Worm (Caenorhabditis elegans) whole organism, L4 larva: ENCODE measurements around the gene srw-60.

Source experiments
- D1046.2 ChIP-seq: fragments of 200-800 bp; sonication (Bioruptor generic); IDR thresholded peaks from 2 replicates; pipeline ENCODE4 v1.3.6; 2022; ENCODE audit warnings: missing genetic modification characterization, missing compliant biosample characterization
- F26F4.8 ChIP-seq: fragments of 200-800 bp; sonication (Bioruptor generic); conservative IDR thresholded peaks from 2 replicates; pipeline ENCODE4 v1.3.6; 2022; ENCODE audit warnings: missing genetic modification characterization, missing compliant biosample characterization
- F37D6.2 ChIP-seq: sonication (generic microtip); optimal IDR thresholded peaks from 2 replicates; lab custom pipeline; 2016; ENCODE audit warnings: mild to moderate bottlenecking, missing genetic modification characterization, missing compliant biosample characterization
- F44E2.7 ChIP-seq: fragments of 200-800 bp; sonication (Bioruptor generic); IDR thresholded peaks from 2 replicates; pipeline ENCODE4 v2.1.2; 2022; ENCODE audit warnings: missing genetic modification characterization, missing compliant biosample characterization
- T26A8.4 ChIP-seq: fragments of 200-800 bp; sonication (Bioruptor generic); IDR thresholded peaks from 2 replicates; pipeline ENCODE4 v1.3.6; 2022; ENCODE audit warnings: missing genetic modification characterization, missing compliant biosample characterization
- Y75B8A.6 ChIP-seq: fragments of 200-800 bp; sonication (Bioruptor generic); IDR thresholded peaks from 2 replicates; pipeline ENCODE4 v1.3.6; 2022; ENCODE audit warnings: missing genetic modification reagents, missing genetic modification characterization, missing compliant biosample characterization
- ZK546.5 ChIP-seq, 2 experiments: sonication (generic microtip); optimal IDR thresholded peaks; 2 replicates each; lab custom pipeline; 2017; ENCODE audit warnings: missing biosample characterization in 2 of 2, missing genetic modification characterization in 2 of 2
- aha-1 ChIP-seq: fragments of 150-350 bp; peaks from one replicate; lab custom pipeline; 2014; ENCODE audit warnings: missing biosample characterization, missing genetic modification characterization
- aly-2 ChIP-seq: sonication (generic microtip); optimal IDR thresholded peaks from 2 replicates; lab custom pipeline; 2018; ENCODE audit warnings: missing biosample characterization, missing genetic modification characterization
- ama-1 ChIP-seq: fragments of 150-350 bp; optimal IDR thresholded peaks from 2 replicates; lab custom pipeline; 2014; ENCODE audit warnings: inconsistent platforms, mixed read lengths
- attf-4 ChIP-seq: sonication (generic microtip); optimal IDR thresholded peaks from 3 replicates; lab custom pipeline; 2017; ENCODE audit warnings: missing biosample characterization, missing genetic modification characterization
- ceh-20 ChIP-seq: fragments of 200-800 bp; sonication (Bioruptor generic); IDR thresholded peaks from 2 replicates; pipeline ENCODE4 v1.3.6; 2022; ENCODE audit warnings: missing genetic modification reagents, missing genetic modification characterization, missing compliant biosample characterization
- ceh-32 ChIP-seq: sonication (generic microtip); optimal IDR thresholded peaks from 2 replicates; lab custom pipeline; 2016; ENCODE audit warnings: mild to moderate bottlenecking, missing genetic modification characterization, missing compliant biosample characterization; ENCODE audit not compliant: poor library complexity
- ces-1 ChIP-seq: fragments of 150-350 bp; sonication (generic microtip); optimal IDR thresholded peaks from 4 replicates; lab custom pipeline; 2014; ENCODE audit warnings: missing biosample characterization, missing genetic modification reagents, missing genetic modification characterization
- ctbp-1 ChIP-seq: fragments of 200-800 bp; sonication (Bioruptor generic); IDR thresholded peaks from 2 replicates; pipeline ENCODE4 v1.3.6; 2022; ENCODE audit warnings: missing genetic modification reagents, missing genetic modification characterization, missing compliant biosample characterization
- daf-12 ChIP-seq: fragments of 150-350 bp; optimal IDR thresholded peaks from 2 replicates; lab custom pipeline; 2014; ENCODE audit warnings: missing biosample characterization, missing genetic modification reagents, missing genetic modification characterization
- dpl-1 ChIP-seq: fragments of 150-350 bp; optimal IDR thresholded peaks from 2 replicates; lab custom pipeline; 2014; ENCODE audit warnings: missing biosample characterization, missing genetic modification reagents, missing genetic modification characterization
- duxl-1 ChIP-seq: sonication (generic microtip); optimal IDR thresholded peaks from 2 replicates; lab custom pipeline; 2016; ENCODE audit warnings: mild to moderate bottlenecking, missing genetic modification characterization, moderate library complexity, missing compliant biosample characterization; ENCODE audit not compliant: poor library complexity
- dve-1 ChIP-seq: sonication (generic microtip); optimal IDR thresholded peaks from 2 replicates; lab custom pipeline; 2017; ENCODE audit warnings: antibody characterized with exemption, mild to moderate bottlenecking, missing genetic modification characterization, missing compliant biosample characterization; ENCODE audit not compliant: insufficient read depth
- egl-43 ChIP-seq: fragments of 200-800 bp; sonication (Bioruptor generic); IDR thresholded peaks from 2 replicates; pipeline ENCODE4 v1.3.6; 2022; ENCODE audit warnings: missing genetic modification reagents, missing genetic modification characterization, missing compliant biosample characterization
- fos-1 ChIP-seq: fragments of 150-350 bp; optimal IDR thresholded peaks from 2 replicates; lab custom pipeline; 2014; ENCODE audit warnings: missing biosample characterization, missing genetic modification characterization
- gei-8 ChIP-seq: fragments of 200-800 bp; sonication (Bioruptor generic); optimal IDR thresholded peaks from 2 replicates; lab custom pipeline; 2018; ENCODE audit warnings: mild to moderate bottlenecking, missing genetic modification characterization, missing compliant biosample characterization
- hlh-11 ChIP-seq: fragments of 200-800 bp; sonication (Bioruptor generic); optimal IDR thresholded peaks from 2 replicates; lab custom pipeline; 2018; ENCODE audit warnings: mild to moderate bottlenecking, missing genetic modification characterization, missing compliant biosample characterization
- lin-39 ChIP-seq: fragments of 150-350 bp; optimal IDR thresholded peaks from 2 replicates; lab custom pipeline; 2014; ENCODE audit warnings: missing biosample characterization, missing genetic modification reagents, missing genetic modification characterization
- lir-3 ChIP-seq: sonication (generic microtip); optimal IDR thresholded peaks from 2 replicates; lab custom pipeline; 2016; ENCODE audit warnings: mild to moderate bottlenecking, missing genetic modification characterization, missing compliant biosample characterization
- madf-5 ChIP-seq, 2 experiments: fragments of 200-800 bp; sonication (Bioruptor generic); IDR thresholded peaks; 2 replicates each; pipeline ENCODE4 v1.3.6; 2022; ENCODE audit warnings: missing compliant biosample characterization in 2 of 2, missing genetic modification characterization in 2 of 2
- mxl-2 ChIP-seq: fragments of 200-800 bp; sonication (Bioruptor generic); conservative IDR thresholded peaks from 2 replicates; pipeline ENCODE4 v1.3.6; 2022; ENCODE audit warnings: missing genetic modification reagents, missing genetic modification characterization, missing compliant biosample characterization
- nhr-10 ChIP-seq: fragments of 150-350 bp; optimal IDR thresholded peaks from 2 replicates; lab custom pipeline; 2014; ENCODE audit warnings: missing biosample characterization, missing genetic modification characterization
- nhr-11 ChIP-seq: fragments of 150-350 bp; optimal IDR thresholded peaks from 2 replicates; lab custom pipeline; 2014; ENCODE audit warnings: missing biosample characterization, missing genetic modification characterization
- nhr-77 ChIP-seq: fragments of 150-350 bp; optimal IDR thresholded peaks from 2 replicates; lab custom pipeline; 2014; ENCODE audit warnings: missing biosample characterization, missing genetic modification characterization
- pha-4 ChIP-seq, 2 experiments: fragments of 150-350 bp in 1 of 2; fragments of 200-800 bp in 1 of 2; sonication (Bioruptor generic) in 1 of 2; IDR thresholded peaks in 1 of 2; optimal IDR thresholded peaks in 1 of 2; 2 replicates each; pipeline versions ENCODE4 v1.3.6 to Lab custom; 2014 to 2022; ENCODE audit warnings: missing genetic modification characterization in 2 of 2, missing genetic modification reagents in 2 of 2, missing biosample characterization in 1 of 2, missing compliant biosample characterization in 1 of 2
- php-3 ChIP-seq: fragments of 200-800 bp; sonication (Bioruptor generic); IDR thresholded peaks from 2 replicates; pipeline ENCODE4 v1.3.6; 2022; ENCODE audit warnings: missing genetic modification reagents, missing genetic modification characterization, missing compliant biosample characterization
- pqm-1 ChIP-seq: sonication (generic microtip); optimal IDR thresholded peaks from 2 replicates; lab custom pipeline; 2017; ENCODE audit warnings: missing biosample characterization, missing genetic modification characterization
- skn-1 ChIP-seq: fragments of 150-350 bp; optimal IDR thresholded peaks from 2 replicates; lab custom pipeline; 2014; ENCODE audit warnings: missing biosample characterization, missing genetic modification characterization
- snpc-1.2 ChIP-seq: fragments of 200-800 bp; sonication (Bioruptor generic); IDR thresholded peaks from 2 replicates; pipeline ENCODE4 v1.3.6; 2022; ENCODE audit warnings: missing genetic modification reagents, missing genetic modification characterization, missing compliant biosample characterization
- tra-1 ChIP-seq: fragments of 200-800 bp; sonication (Bioruptor generic); IDR thresholded peaks from 2 replicates; pipeline ENCODE4 v1.3.6; 2022; ENCODE audit warnings: missing genetic modification reagents, missing genetic modification characterization, missing compliant biosample characterization
- unc-130 ChIP-seq: sonication (generic microtip); optimal IDR thresholded peaks from 2 replicates; lab custom pipeline; 2016; ENCODE audit warnings: missing genetic modification reagents, missing genetic modification characterization, missing compliant biosample characterization
- unc-39 ChIP-seq: sonication (generic microtip); optimal IDR thresholded peaks from 2 replicates; lab custom pipeline; 2017; ENCODE audit warnings: missing biosample characterization, missing genetic modification characterization
- unc-62 ChIP-seq, 3 experiments: fragments of 150-350 bp in 1 of 3; sonication (generic microtip); optimal IDR thresholded peaks in 2 of 3; peaks in 1 of 3; 1 replicate in 1 of 3; 2 replicates in 2 of 3; lab custom pipeline; 2014 to 2017; ENCODE audit warnings: missing biosample characterization in 3 of 3, missing genetic modification characterization in 3 of 3, missing genetic modification reagents in 3 of 3, missing genotype in 1 of 3
- zag-1 ChIP-seq: fragments of 150-350 bp; optimal IDR thresholded peaks from 2 replicates; lab custom pipeline; 2014; ENCODE audit warnings: missing biosample characterization, missing genetic modification characterization
- zfp-3 ChIP-seq: fragments of 200-800 bp; sonication (Bioruptor generic); conservative IDR thresholded peaks from 2 replicates; pipeline ENCODE4 v1.3.6; 2022; ENCODE audit warnings: missing genetic modification reagents, missing genetic modification characterization, missing compliant biosample characterization
- zip-11 ChIP-seq: fragments of 200-800 bp; sonication (Bioruptor generic); IDR thresholded peaks from 2 replicates; pipeline ENCODE4 v1.3.6; 2022; ENCODE audit warnings: missing genetic modification characterization, missing compliant biosample characterization

Gene srw-60

DNA sequence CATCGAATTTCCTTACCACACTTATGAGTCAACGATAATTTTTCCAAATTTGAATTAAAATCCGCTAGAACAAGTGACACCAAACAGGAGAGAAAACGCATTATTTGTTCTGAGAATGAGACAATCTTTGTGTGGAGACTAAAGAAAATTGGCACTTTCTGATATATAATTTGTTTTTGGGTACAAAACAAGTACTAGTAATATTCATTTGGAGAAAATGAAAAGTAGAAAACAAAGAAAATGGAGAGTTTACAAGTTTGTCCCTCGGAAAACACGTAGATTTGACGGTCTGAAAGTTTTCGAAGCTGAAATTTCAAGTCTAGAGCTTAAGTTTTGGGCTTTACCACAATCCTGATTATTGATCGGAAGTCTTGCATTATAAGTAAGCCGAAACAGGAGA is 17.7 kb upstream of the srw-60 start, which contains the start of gene irld-66:
Gene irld-66, minus strand, starts transcription at position 101 of the 400 bp plus-strand sequence.
- TF ChIP-seq nhr-11 (tag; lab: Kevin White, UChicago) (no peak), zag-1 (tag; lab: Kevin White, UChicago) (no peak), unc-39 (no peak), zfp-3 (GFP tag; lab: Robert Waterston, UW) (no peak), nhr-77 (tag; lab: Kevin White, UChicago) (no peak), tra-1 (no peak), aha-1 (tag; lab: Kevin White, UChicago) (no peak), madf-5 (GFP tag; IDR thresholded peaks at IDR 0.05; lab: Robert Waterston, UW) (no peak), hlh-11 (tag; lab: Kevin White, UChicago) (no peak), ces-1 (no peak), lin-39 (tag; lab: Kevin White, UChicago) (no peak), skn-1 (tag; lab: Kevin White, UChicago) (no peak), ZK546.5 (tag; optimal IDR thresholded peaks at IDR 0.05; lab: Kevin White, UChicago) (no peak)

DNA sequence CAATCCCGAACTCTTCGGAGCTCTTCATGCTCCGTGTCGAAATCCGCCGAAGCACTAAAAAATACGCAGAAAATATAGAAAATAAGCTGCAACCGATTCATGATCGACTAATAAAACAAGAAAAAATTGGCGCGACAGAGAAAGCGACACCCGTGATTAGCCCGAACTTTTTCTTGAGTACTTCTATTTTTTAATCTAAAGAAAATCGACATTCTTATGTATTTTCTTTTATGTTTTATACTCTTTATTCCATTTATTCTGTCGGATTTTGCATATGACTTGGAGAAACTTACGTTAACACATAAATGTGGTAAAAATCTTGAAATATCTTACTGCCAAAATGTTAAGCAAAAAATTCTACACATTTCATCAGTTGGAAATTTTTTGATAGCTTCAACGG is 14.4 kb upstream of the srw-60 start, which contains the start of the genes irld-50 and irld-49:
Gene irld-50, minus strand, starts transcription at position 101 of the 400 bp plus-strand sequence.
Gene irld-49, plus strand, starts transcription at position 211 of the 400 bp plus-strand sequence.
- TF ChIP-seq daf-12 (tag; lab: Kevin White, UChicago) (no peak), unc-130 (GFP tag; lab: Kevin White, UChicago) (no peak), egl-43 (GFP tag; lab: Robert Waterston, UW) (no peak), F44E2.7 (no peak), aly-2 (tag; lab: Kevin White, UChicago) (no peak), D1046.2 (GFP tag; lab: Robert Waterston, UW) (no peak), dpl-1 (GFP tag; lab: Kevin White, UChicago) (no peak), fos-1 (tag; lab: Kevin White, UChicago) (no peak), gei-8 (GFP tag; lab: Kevin White, UChicago) (no peak), nhr-10 (tag; lab: Kevin White, UChicago) (no peak), F37D6.2 (no peak), ces-1 (no peak), ceh-32 (no peak), lir-3 (tag; lab: Kevin White, UChicago) (no peak), pha-4 (GFP tag; IDR thresholded peaks at IDR 0.05; lab: Robert Waterston, UW) (no peak), pha-4 (tag; optimal IDR thresholded peaks at IDR 0.05; lab: Kevin White, UChicago) (no peak), zfp-3 (GFP tag; lab: Robert Waterston, UW) (no peak), ceh-20 (GFP tag; lab: Robert Waterston, UW) (no peak), pqm-1 (no peak), zip-11 (no peak)

ce11 chrII:2946438-2946837 is 12.0 kb upstream of the srw-60 start, which contains the start of gene srw-79:
Gene srw-79, plus strand, starts transcription at chrII:2946738.
- TF ChIP-seq duxl-1 (tag; lab: Kevin White, UChicago) = no peak
- TF ChIP-seq nhr-77 (tag; lab: Kevin White, UChicago) = no peak
- TF ChIP-seq mxl-2 = no peak
- no peak for TF ChIP-seq unc-62 (GFP tag; optimal IDR thresholded peaks at IDR 0.05 in 1 of 2; lab: Kevin White, UChicago)
- no peak for TF ChIP-seq unc-62 (tag; optimal IDR thresholded peaks at IDR 0.05; lab: Kevin White, UChicago)
- TF ChIP-seq F26F4.8 (GFP tag; lab: Robert Waterston, UW) = no peak
- no peak for TF ChIP-seq nhr-11 (tag; lab: Kevin White, UChicago)
- no peak for TF ChIP-seq lir-3 (tag; lab: Kevin White, UChicago)
- TF ChIP-seq php-3 (GFP tag; lab: Robert Waterston, UW) = no peak
- no peak for TF ChIP-seq dpl-1 (GFP tag; lab: Kevin White, UChicago)
- TF ChIP-seq Y75B8A.6 (GFP tag; lab: Robert Waterston, UW) = no peak
- TF ChIP-seq dve-1 (tag; lab: Kevin White, UChicago) = no peak
- TF ChIP-seq madf-5 (GFP tag; IDR thresholded peaks at IDR 0.05; lab: Robert Waterston, UW) = no peak
- TF ChIP-seq ama-1 = no peak
- no peak for TF ChIP-seq snpc-1.2 (GFP tag; lab: Robert Waterston, UW)
- TF ChIP-seq attf-4 (tag; lab: Kevin White, UChicago) = no peak
- TF ChIP-seq T26A8.4 (GFP tag; lab: Robert Waterston, UW) = no peak
- TF ChIP-seq ctbp-1 (GFP tag; lab: Robert Waterston, UW) = no peak
